Fruit fly (Drosophila melanogaster) whole organism, embryonic: ENCODE data around the gene Cdc37.

Experiments used
- Abd-B ChIP-seq: fragments of 200-800 bp; sonication (Bioruptor generic); optimal IDR thresholded peaks from 2 replicates; lab custom pipeline; 2018; ENCODE audit warnings: missing biosample characterization, mild to moderate bottlenecking, missing genetic modification characterization, moderate library complexity
- Ada2b ChIP-seq: fragments of 200-800 bp; sonication (Bioruptor generic); IDR thresholded peaks from 2 replicates; pipeline ENCODE4 v1.3.6; 2022; ENCODE audit warnings: missing biosample characterization, missing genetic modification characterization
- Aef1 ChIP-seq: fragments of 200-800 bp; sonication (Bioruptor generic); IDR thresholded peaks from 3 replicates; pipeline ENCODE4 v1.3.6; 2022; ENCODE audit warnings: missing biosample characterization, missing genetic modification characterization
- Atf6 ChIP-seq: fragments of 200-800 bp; sonication (Bioruptor generic); IDR thresholded peaks from 2 replicates; pipeline ENCODE4 v1.3.6; 2022; ENCODE audit warnings: missing biosample characterization, missing genetic modification characterization
- B-H2 ChIP-seq: fragments of 200-800 bp; sonication (Bioruptor generic); optimal IDR thresholded peaks from 2 replicates; lab custom pipeline; 2018; ENCODE audit warnings: missing biosample characterization, mild to moderate bottlenecking, missing genetic modification characterization
- CG10267 ChIP-seq: fragments of 200-800 bp; sonication (Bioruptor generic); optimal IDR thresholded peaks from 2 replicates; lab custom pipeline; 2018; ENCODE audit warnings: missing biosample characterization, mild to moderate bottlenecking, missing genetic modification characterization, moderate library complexity
- CG10321 ChIP-seq: fragments of 200-800 bp; sonication (Bioruptor generic); IDR thresholded peaks from 2 replicates; pipeline ENCODE4 v1.3.6; 2022; ENCODE audit warnings: missing biosample characterization, missing genetic modification characterization
- CG11398 ChIP-seq: fragments of 200-800 bp; sonication (Bioruptor generic); optimal IDR thresholded peaks from 2 replicates; lab custom pipeline; 2016; ENCODE audit warnings: missing biosample characterization, missing genetic modification characterization
- CG12299 ChIP-seq: fragments of 200-800 bp; sonication (Bioruptor generic); optimal IDR thresholded peaks from 2 replicates; lab custom pipeline; 2018; ENCODE audit warnings: missing biosample characterization, mild to moderate bottlenecking, missing genetic modification characterization
- CG12391 ChIP-seq: fragments of 200-800 bp; sonication (Bioruptor generic); optimal IDR thresholded peaks from 3 replicates; lab custom pipeline; 2018; ENCODE audit warnings: missing biosample characterization, mild to moderate bottlenecking, missing genetic modification characterization, moderate library complexity
- CG12769 ChIP-seq: fragments of 200-800 bp; sonication (Bioruptor generic); optimal IDR thresholded peaks from 2 replicates; lab custom pipeline; 2019; ENCODE audit warnings: missing biosample characterization, mild to moderate bottlenecking, missing genetic modification characterization, moderate library complexity
- CG17612 ChIP-seq: fragments of 200-800 bp; sonication (Bioruptor generic); IDR thresholded peaks from 2 replicates; pipeline ENCODE4 v1.3.6; 2022; ENCODE audit warnings: missing biosample characterization, missing genetic modification characterization
- CG17829 ChIP-seq: fragments of 200-800 bp; optimal IDR thresholded peaks from 2 replicates; lab custom pipeline; 2019; ENCODE audit warnings: missing biosample characterization, mild to moderate bottlenecking, missing genetic modification characterization, moderate library complexity
- CG17912 ChIP-seq: fragments of 200-800 bp; sonication (Bioruptor generic); optimal IDR thresholded peaks from 2 replicates; lab custom pipeline; 2018; ENCODE audit warnings: missing biosample characterization, mild to moderate bottlenecking, missing genetic modification characterization
- CG2129 ChIP-seq: fragments of 200-800 bp; sonication (Bioruptor generic); IDR thresholded peaks from 2 replicates; pipeline ENCODE4 v1.3.6; 2022; ENCODE audit warnings: missing biosample characterization, missing genetic modification characterization; ENCODE audit not compliant: partially characterized antibody
- CG2875 ChIP-seq: fragments of 200-800 bp; sonication (Bioruptor generic); optimal IDR thresholded peaks from 2 replicates; lab custom pipeline; 2017; ENCODE audit warnings: missing biosample characterization, mild to moderate bottlenecking, missing genetic modification characterization, missing genetic modification reagents
- CG34422 ChIP-seq: fragments of 200-800 bp; sonication (Bioruptor generic); IDR thresholded peaks from 3 replicates; pipeline ENCODE4 v1.3.6; 2022; ENCODE audit warnings: missing biosample characterization, missing genetic modification characterization
- CG4282 ChIP-seq: fragments of 200-800 bp; sonication (Bioruptor generic); optimal IDR thresholded peaks from 2 replicates; lab custom pipeline; 2016; ENCODE audit warnings: missing biosample characterization, missing genetic modification characterization
- CG4328 ChIP-seq: fragments of 200-800 bp; sonication (Bioruptor generic); optimal IDR thresholded peaks from 3 replicates; lab custom pipeline; 2017; ENCODE audit warnings: missing biosample characterization, missing genetic modification reagents, missing genetic modification characterization
- CG43689 ChIP-seq: fragments of 200-800 bp; sonication (Bioruptor generic); IDR thresholded peaks from 2 replicates; pipeline ENCODE4 v1.3.6; 2022; ENCODE audit warnings: missing biosample characterization, missing genetic modification characterization
- CG6175 ChIP-seq: fragments of 200-800 bp; sonication (Bioruptor generic); IDR thresholded peaks from 3 replicates; pipeline ENCODE4 v1.3.6; 2022; ENCODE audit warnings: missing biosample characterization, missing genetic modification characterization
- CG6791 ChIP-seq: fragments of 200-800 bp; sonication (Bioruptor generic); IDR thresholded peaks from 3 replicates; pipeline ENCODE4 v1.3.6; 2022; ENCODE audit warnings: missing biosample characterization, missing genetic modification characterization; ENCODE audit not compliant: partially characterized antibody
- CG7372 ChIP-seq: fragments of 200-800 bp; sonication (Bioruptor generic); IDR thresholded peaks from 2 replicates; pipeline ENCODE4 v1.3.6; 2022; ENCODE audit warnings: missing biosample characterization, missing genetic modification characterization
- CG9797 ChIP-seq: fragments of 200-800 bp; sonication (Bioruptor generic); optimal IDR thresholded peaks from 3 replicates; lab custom pipeline; 2018; ENCODE audit warnings: missing biosample characterization, mild to moderate bottlenecking, missing genetic modification characterization
- Doc2 ChIP-seq: fragments of 200-800 bp; sonication (Bioruptor generic); IDR thresholded peaks from 2 replicates; pipeline ENCODE4 v1.3.6; 2022; ENCODE audit warnings: missing biosample characterization, missing genetic modification characterization
- HHEX ChIP-seq: fragments of 200-800 bp; sonication (Bioruptor generic); optimal IDR thresholded peaks from 3 replicates; lab custom pipeline; 2017; ENCODE audit warnings: missing biosample characterization, mild to moderate bottlenecking, missing genetic modification characterization, missing genetic modification reagents
- Neu2 ChIP-seq: fragments of 200-800 bp; sonication (Bioruptor generic); optimal IDR thresholded peaks from 3 replicates; lab custom pipeline; 2016; ENCODE audit warnings: missing biosample characterization, missing genetic modification characterization, borderline replicate concordance
- Scr ChIP-seq: fragments of 200-800 bp; sonication (Bioruptor generic); IDR thresholded peaks from 2 replicates; pipeline ENCODE4 v1.3.6; 2022; ENCODE audit warnings: missing biosample characterization, missing genetic modification characterization; ENCODE audit not compliant: partially characterized antibody
- YL-1 ChIP-seq: fragments of 200-800 bp; sonication (Bioruptor generic); optimal IDR thresholded peaks from 3 replicates; lab custom pipeline; 2017; ENCODE audit warnings: missing biosample characterization, mild to moderate bottlenecking, missing genetic modification characterization
- al ChIP-seq: fragments of 200-800 bp; sonication (Bioruptor generic); IDR thresholded peaks from 2 replicates; pipeline ENCODE4 v1.3.6; 2022; ENCODE audit warnings: missing biosample characterization, missing genetic modification characterization
- ase ChIP-seq: fragments of 200-800 bp; sonication (Bioruptor generic); IDR thresholded peaks from 3 replicates; pipeline ENCODE4 v1.3.6; 2022; ENCODE audit warnings: missing biosample characterization, missing genetic modification characterization
- bigmax ChIP-seq: fragments of 200-800 bp; sonication (Bioruptor generic); optimal IDR thresholded peaks from 2 replicates; lab custom pipeline; 2018; ENCODE audit warnings: missing biosample characterization, mild to moderate bottlenecking, missing genetic modification characterization
- br ChIP-seq: fragments of >200 bp; optimal IDR thresholded peaks from 2 replicates; lab custom pipeline; 2017
- corto ChIP-seq: fragments of 200-800 bp; sonication (Bioruptor generic); optimal IDR thresholded peaks from 2 replicates; lab custom pipeline; 2016; ENCODE audit warnings: missing biosample characterization, mild to moderate bottlenecking, missing genetic modification characterization, moderate library complexity
- dan ChIP-seq: fragments of 200-800 bp; sonication (Bioruptor generic); IDR thresholded peaks from 2 replicates; pipeline ENCODE4 v1.3.6; 2022; ENCODE audit warnings: missing biosample characterization, missing genetic modification characterization
- dpn ChIP-seq, 2 experiments: fragments of 200-800 bp; sonication (Bioruptor generic); optimal IDR thresholded peaks; 3 replicates each; lab custom pipeline; 2016; ENCODE audit warnings: missing biosample characterization in 2 of 2, missing genetic modification characterization in 2 of 2
- fd3F ChIP-seq: fragments of 200-800 bp; sonication (Bioruptor generic); optimal IDR thresholded peaks from 2 replicates; lab custom pipeline; 2018; ENCODE audit warnings: missing biosample characterization, mild to moderate bottlenecking, missing genetic modification characterization, moderate library complexity
- h ChIP-seq: fragments of >200 bp; optimal IDR thresholded peaks from 2 replicates; lab custom pipeline; 2017
- knrl ChIP-seq: fragments of 200-800 bp; sonication (Bioruptor generic); IDR thresholded peaks from 3 replicates; pipeline ENCODE4 v1.3.6; 2022; ENCODE audit warnings: missing biosample characterization, missing genetic modification characterization; ENCODE audit not compliant: partially characterized antibody
- lov ChIP-seq, 2 experiments: fragments of 200-800 bp in 1 of 2; fragments of >200 bp in 1 of 2; sonication (Bioruptor generic) in 1 of 2; IDR thresholded peaks in 1 of 2; optimal IDR thresholded peaks in 1 of 2; 2 replicates in 1 of 2; 3 replicates in 1 of 2; pipeline versions ENCODE4 v1.3.6 to Lab custom; 2017 to 2022; ENCODE audit warnings: missing biosample characterization in 1 of 2, missing genetic modification characterization in 1 of 2
- mam ChIP-seq: fragments of 200-800 bp; sonication (Bioruptor generic); optimal IDR thresholded peaks from 3 replicates; lab custom pipeline; 2016; ENCODE audit warnings: missing biosample characterization, missing genetic modification characterization
- mirr ChIP-seq: fragments of 200-800 bp; sonication (Bioruptor generic); optimal IDR thresholded peaks from 3 replicates; lab custom pipeline; 2018; ENCODE audit warnings: missing biosample characterization, mild to moderate bottlenecking, missing genetic modification characterization
- org-1 ChIP-seq: fragments of 200-800 bp; sonication (Bioruptor generic); optimal IDR thresholded peaks from 2 replicates; lab custom pipeline; 2017; ENCODE audit warnings: missing biosample characterization, missing genetic modification characterization
- otp ChIP-seq: fragments of 200-800 bp; sonication (Bioruptor generic); IDR thresholded peaks from 3 replicates; pipeline ENCODE4, ENCODE4 v1.3.6; 2022; ENCODE audit warnings: missing biosample characterization, missing genetic modification characterization
- peb ChIP-seq: fragments of 200-800 bp; sonication (Bioruptor generic); IDR thresholded peaks from 2 replicates; pipeline ENCODE4 v1.3.6; 2022; ENCODE audit warnings: missing biosample characterization, missing genetic modification characterization
- sna ChIP-seq: fragments of 200-800 bp; sonication (Bioruptor generic); IDR thresholded peaks from 2 replicates; pipeline ENCODE4 v1.3.6; 2022; ENCODE audit warnings: missing biosample characterization, missing genetic modification characterization; ENCODE audit not compliant: partially characterized antibody
- tna ChIP-seq: fragments of 200-800 bp; sonication (Bioruptor generic); IDR thresholded peaks from 2 replicates; pipeline ENCODE4 v1.3.6; 2022; ENCODE audit warnings: missing biosample characterization, missing genetic modification characterization; ENCODE audit not compliant: partially characterized antibody
- yki ChIP-seq: fragments of >200 bp; optimal IDR thresholded peaks from 3 replicates; lab custom pipeline; 2018

The Cdc37 gene

dm6 chr3L:1774713-1775648, 20.2 kb upstream of the Cdc37 start, which contains the start of the genes CG13933 and PolD2 (continued):
- TF ChIP-seq bigmax (GFP tag; lab: Kevin White, UChicago) (no peak), yki (no peak), Neu2 (no peak), YL-1 (peak; percentile 86), mirr (GFP tag; lab: Kevin White, UChicago) (no peak), CG2129 (peak; percentile 25), knrl (GFP tag; lab: Robert Waterston, UW) (peak; percentile 59; the same call in 2 of the 3 replicates), Aef1 (GFP tag; lab: Robert Waterston, UW) (peak; percentile 98), CG10267 (peak; percentile 96), CG4282 (GFP tag; lab: Kevin White, UChicago) (peak; percentile 0), Abd-B (GFP tag; lab: Kevin White, UChicago) (peak; percentile 98), HHEX (peak; percentile 78), otp (GFP tag; lab: Robert Waterston, UW) (peak; percentile 98), CG6175 (GFP tag; lab: Robert Waterston, UW) (peak; percentile 59; the same call in 2 of the 3 replicates), lov (optimal IDR thresholded peaks at IDR 0.05; lab: Kevin White, UChicago) (no peak), lov (GFP tag; IDR thresholded peaks at IDR 0.05; lab: Robert Waterston, UW) (peak; percentile 98), CG7372 (peak; percentile 93), CG17829 (tag; lab: Kevin White, UChicago) (peak; percentile 97), CG43689 (GFP tag; lab: Robert Waterston, UW) (peak; percentile 97), CG10321 (GFP tag; lab: Robert Waterston, UW) (peak; percentile 85), CG17612 (GFP tag; lab: Robert Waterston, UW) (peak; percentile 95), org-1 (peak; percentile 88), CG11398 (peak; percentile 79), CG12299 (tag; lab: Kevin White, UChicago) (peak; percentile 95), B-H2 (GFP tag; lab: Kevin White, UChicago) (no peak), CG17912 (peak; percentile 85), br (lab: Kevin White, UChicago) (no peak), CG12391 (tag; lab: Kevin White, UChicago) (peak; percentile 98), mam (GFP tag; lab: Kevin White, UChicago) (peak; percentile 71), h (lab: Kevin White, UChicago) (no peak), corto (GFP tag; lab: Kevin White, UChicago) (no peak), CG2875 (GFP tag; lab: Kevin White, UChicago) (peak; percentile 90), CG9797 (GFP tag; lab: Kevin White, UChicago) (no peak), ase (peak; percentile 92), tna (peak; percentile 90), dpn (GFP tag; optimal IDR thresholded peaks at IDR 0.05; lab: Kevin White, UChicago) (peak; percentile 53 to 98), dan (GFP tag; lab: Robert Waterston, UW) (peak; percentile 94), CG4328 (peak; percentile 20), al (GFP tag; lab: Robert Waterston, UW) (peak; percentile 94), CG12769 (tag; lab: Kevin White, UChicago) (no peak), fd3F (GFP tag; lab: Kevin White, UChicago) (peak; percentile 98), Ada2b (GFP tag; lab: Robert Waterston, UW) (peak; percentile 95), Atf6 (GFP tag; lab: Robert Waterston, UW) (peak; percentile 97), CG6791 (GFP tag; lab: Robert Waterston, UW) (peak; percentile 83), CG34422 (GFP tag; lab: Robert Waterston, UW) (peak; percentile 99), sna (GFP tag; lab: Robert Waterston, UW) (peak; percentile 80), peb (GFP tag; lab: Robert Waterston, UW) (peak; percentile 94), Doc2 (GFP tag; lab: Robert Waterston, UW) (0 out of 2 replicates have a peak, but pooled peaks have one; percentile 22), Scr (peak; percentile 83)
